Worm (Caenorhabditis elegans): Measurements from ENCODE around the gene F26G1.2.

DNA sequence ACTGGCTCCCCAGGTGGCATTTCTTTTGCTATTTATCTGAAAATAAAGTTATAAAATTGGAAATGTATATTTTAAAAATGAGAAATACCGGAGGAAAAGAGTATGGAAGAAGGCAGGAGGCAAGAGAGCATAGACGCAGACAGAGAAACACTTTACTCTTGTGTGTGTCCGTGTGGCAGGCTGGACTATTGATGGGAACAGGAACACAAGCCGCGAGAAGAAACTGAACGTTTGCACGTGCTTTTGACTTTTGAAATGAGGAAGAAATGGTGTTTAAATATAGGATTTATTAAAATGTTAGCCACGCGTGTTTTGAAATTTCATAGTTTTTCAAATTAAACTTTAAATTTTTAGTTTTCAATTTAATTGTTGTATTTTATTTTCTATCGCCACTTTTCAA is 36.8 kb upstream of the F26G1.2 start, which contains the start of gene F10G7.10:
- TF ChIP-seq nhr-11 (tag; optimal IDR thresholded peaks at IDR 0.05) (no peak), elt-1 (tag; optimal IDR thresholded peaks at IDR 0.05) (no peak), tbx-2 (tag; optimal IDR thresholded peaks at IDR 0.05) (no peak)
